Worm (Caenorhabditis elegans) whole organism, late embryonic: ENCODE measurements around the gene nlp-27.

Experiments used
- C08G9.2 ChIP-seq: sonication (generic microtip); optimal IDR thresholded peaks from 2 replicates; lab custom pipeline; 2016; ENCODE audit warnings: mild to moderate bottlenecking, missing genetic modification characterization, moderate library complexity, missing compliant biosample characterization
- C38D4.7 ChIP-seq: fragments of 200-800 bp; sonication (Bioruptor generic); optimal IDR thresholded peaks from 2 replicates; lab custom pipeline; 2018; ENCODE audit warnings: mild to moderate bottlenecking, missing genetic modification characterization, moderate library complexity, missing compliant biosample characterization
- F13H6.1 ChIP-seq: sonication (generic microtip); optimal IDR thresholded peaks from 2 replicates; lab custom pipeline; 2016; ENCODE audit warnings: missing genetic modification characterization, missing compliant biosample characterization
- T23F11.4 ChIP-seq: fragments of 200-800 bp; sonication (Bioruptor generic); optimal IDR thresholded peaks from 2 replicates; lab custom pipeline; 2018; ENCODE audit warnings: mild to moderate bottlenecking, missing genetic modification characterization, missing compliant biosample characterization
- ama-1 ChIP-seq: fragments of 150-350 bp; optimal IDR thresholded peaks from 2 replicates; lab custom pipeline; 2014
- ceh-18 ChIP-seq: sonication (generic microtip); optimal IDR thresholded peaks from 2 replicates; lab custom pipeline; 2016; ENCODE audit warnings: missing genetic modification characterization, missing compliant biosample characterization
- ceh-22 ChIP-seq: sonication (generic microtip); optimal IDR thresholded peaks from 2 replicates; lab custom pipeline; 2017; ENCODE audit warnings: missing biosample characterization, missing genetic modification characterization
- ceh-24 ChIP-seq: sonication (generic microtip); optimal IDR thresholded peaks from 2 replicates; lab custom pipeline; 2016; ENCODE audit warnings: mild to moderate bottlenecking, missing genetic modification characterization, missing compliant biosample characterization
- ceh-30 ChIP-seq: fragments of 150-350 bp; optimal IDR thresholded peaks from 2 replicates; lab custom pipeline; 2014; ENCODE audit warnings: missing biosample characterization, missing genetic modification characterization
- ceh-34 ChIP-seq: sonication (generic microtip); optimal IDR thresholded peaks from 2 replicates; lab custom pipeline; 2016; ENCODE audit warnings: mild to moderate bottlenecking, missing genetic modification characterization, missing compliant biosample characterization
- ceh-45 ChIP-seq: fragments of 200-800 bp; sonication (Bioruptor generic); IDR thresholded peaks from 2 replicates; pipeline ENCODE4 v1.3.6; 2022; ENCODE audit warnings: missing genetic modification reagents, missing genetic modification characterization, missing compliant biosample characterization
- ceh-6 ChIP-seq: fragments of 200-800 bp; sonication (Bioruptor generic); optimal IDR thresholded peaks from 2 replicates; lab custom pipeline; 2018; ENCODE audit warnings: mild to moderate bottlenecking, missing genetic modification characterization, missing compliant biosample characterization
- che-1 ChIP-seq: sonication (generic microtip); optimal IDR thresholded peaks from 2 replicates; lab custom pipeline; 2016; ENCODE audit warnings: mild to moderate bottlenecking, missing genetic modification characterization, missing compliant biosample characterization
- dmd-4 ChIP-seq: sonication (generic microtip); optimal IDR thresholded peaks from 2 replicates; lab custom pipeline; 2016; ENCODE audit warnings: borderline replicate concordance, missing genetic modification characterization, missing compliant biosample characterization
- elt-2 ChIP-seq: sonication (generic microtip); optimal IDR thresholded peaks from 2 replicates; lab custom pipeline; 2016; ENCODE audit warnings: missing genetic modification reagents, missing genetic modification characterization, missing compliant biosample characterization
- elt-4 ChIP-seq: sonication (generic microtip); optimal IDR thresholded peaks from 2 replicates; lab custom pipeline; 2016; ENCODE audit warnings: missing genetic modification characterization, missing compliant biosample characterization
- ets-4 ChIP-seq: sonication (generic microtip); optimal IDR thresholded peaks from 2 replicates; lab custom pipeline; 2016; ENCODE audit warnings: missing genetic modification characterization, missing compliant biosample characterization
- eyg-1 ChIP-seq: sonication (generic microtip); optimal IDR thresholded peaks from 2 replicates; lab custom pipeline; 2016; ENCODE audit warnings: missing genotype, missing genetic modification characterization, missing compliant biosample characterization
- fax-1 ChIP-seq: sonication (generic microtip); optimal IDR thresholded peaks from 2 replicates; lab custom pipeline; 2016; ENCODE audit warnings: missing genotype, missing genetic modification characterization, missing compliant biosample characterization
- fkh-6 ChIP-seq: sonication (generic microtip); optimal IDR thresholded peaks from 2 replicates; lab custom pipeline; 2016; ENCODE audit warnings: missing genetic modification characterization, missing compliant biosample characterization
- hlh-13 ChIP-seq: fragments of 200-800 bp; sonication (Bioruptor generic); optimal IDR thresholded peaks from 2 replicates; lab custom pipeline; 2018; ENCODE audit warnings: mild to moderate bottlenecking, missing genetic modification characterization, missing compliant biosample characterization
- hlh-30 ChIP-seq: sonication (generic microtip); optimal IDR thresholded peaks from 2 replicates; lab custom pipeline; 2017; ENCODE audit warnings: antibody characterized with exemption, missing genetic modification characterization, missing compliant biosample characterization; ENCODE audit not compliant: insufficient read depth
- hlh-6 ChIP-seq: sonication (generic microtip); optimal IDR thresholded peaks from 2 replicates; lab custom pipeline; 2016; ENCODE audit warnings: missing genotype, missing genetic modification characterization, missing compliant biosample characterization
- nhr-11 ChIP-seq: fragments of 150-350 bp; optimal IDR thresholded peaks from 2 replicates; lab custom pipeline; 2014; ENCODE audit warnings: missing biosample characterization, missing genetic modification characterization
- npax-4 ChIP-seq: sonication (generic microtip); optimal IDR thresholded peaks from 2 replicates; lab custom pipeline; 2016; ENCODE audit warnings: missing genetic modification characterization, missing compliant biosample characterization
- pag-3 ChIP-seq: sonication (generic microtip); optimal IDR thresholded peaks from 2 replicates; lab custom pipeline; 2016; ENCODE audit warnings: missing compliant biosample characterization, missing genetic modification characterization, borderline replicate concordance
- ref-2 ChIP-seq: sonication (generic microtip); optimal IDR thresholded peaks from 2 replicates; lab custom pipeline; 2016; ENCODE audit warnings: missing genetic modification characterization, missing compliant biosample characterization
- rnt-1 ChIP-seq: sonication (generic microtip); optimal IDR thresholded peaks from 2 replicates; lab custom pipeline; 2016; ENCODE audit warnings: missing genetic modification characterization, missing compliant biosample characterization
- sdc-2 ChIP-seq: sonication (generic microtip); optimal IDR thresholded peaks from 2 replicates; lab custom pipeline; 2016; ENCODE audit warnings: missing genotype, missing genetic modification characterization, missing compliant biosample characterization
- sox-2 ChIP-seq: fragments of 200-800 bp; sonication (Bioruptor generic); IDR thresholded peaks from 2 replicates; pipeline ENCODE4 v1.3.6; 2022; ENCODE audit warnings: missing genetic modification reagents, missing genetic modification characterization, missing compliant biosample characterization
- unc-42 ChIP-seq: sonication (generic microtip); optimal IDR thresholded peaks from 2 replicates; lab custom pipeline; 2016; ENCODE audit warnings: missing genotype, missing genetic modification characterization, missing compliant biosample characterization
- unc-55 ChIP-seq: sonication (generic microtip); optimal IDR thresholded peaks from 2 replicates; lab custom pipeline; 2017; ENCODE audit warnings: missing biosample characterization, missing genetic modification reagents, missing genetic modification characterization
- ztf-16 ChIP-seq: sonication (generic microtip); optimal IDR thresholded peaks from 2 replicates; lab custom pipeline; 2017; ENCODE audit warnings: missing genetic modification characterization, missing compliant biosample characterization

Gene nlp-27

ce11 chrV:3969664-3970063, 19.5 kb upstream of the nlp-27 start:
- no peak for TF ChIP-seq unc-42
- no peak for TF ChIP-seq che-1 (tag; lab: Kevin White, UChicago)
- TF ChIP-seq pag-3 (tag; lab: Kevin White, UChicago): no peak
- TF ChIP-seq hlh-6 (tag; lab: Kevin White, UChicago): no peak
- no peak for TF ChIP-seq npax-4 (tag; lab: Kevin White, UChicago)
- no peak for TF ChIP-seq nhr-11 (tag; lab: Kevin White, UChicago)
- TF ChIP-seq fkh-6 (tag; lab: Kevin White, UChicago): no peak
- no peak for TF ChIP-seq ceh-34 (tag; lab: Kevin White, UChicago)
- TF ChIP-seq sdc-2 (tag; lab: Kevin White, UChicago): no peak
- no peak for TF ChIP-seq hlh-30 (tag; lab: Kevin White, UChicago)
- no peak for TF ChIP-seq elt-2
- TF ChIP-seq C38D4.7 (GFP tag; lab: Kevin White, UChicago): no peak
- no peak for TF ChIP-seq ztf-16 (tag; lab: Kevin White, UChicago)
- no peak for TF ChIP-seq ceh-24
- no peak for TF ChIP-seq elt-4 (tag; lab: Kevin White, UChicago)
- no peak for TF ChIP-seq unc-55 (GFP tag; lab: Kevin White, UChicago)
- no peak for TF ChIP-seq sox-2 (GFP tag; lab: Robert Waterston, UW)

ce11 chrV:3970410-3970809, 18.8 kb upstream of the nlp-27 start, which contains the start of gene cyp-34A9:
Gene cyp-34A9, minus strand, starts transcription at chrV:3970540.
- TF ChIP-seq hlh-30 (tag; lab: Kevin White, UChicago): no peak
- peak; percentile 2 for TF ChIP-seq elt-2
- TF ChIP-seq fax-1: no peak

- no peak for TF ChIP-seq C08G9.2 (tag; lab: Kevin White, UChicago)
- no peak for TF ChIP-seq ceh-34 (tag; lab: Kevin White, UChicago)
- TF ChIP-seq F13H6.1 (tag; lab: Kevin White, UChicago): no peak
- TF ChIP-seq sox-2 (GFP tag; lab: Robert Waterston, UW): no peak
- no peak for TF ChIP-seq ref-2 (tag; lab: Kevin White, UChicago)
- TF ChIP-seq rnt-1 (tag; lab: Kevin White, UChicago): no peak
- TF ChIP-seq ceh-22: no peak
- no peak for TF ChIP-seq elt-4 (tag; lab: Kevin White, UChicago)
These were observed 16.3 kb upstream of the nlp-27 start, which contains the start of gene cyp-34A10 for ce11 chrV:3972846-3973245. Gene cyp-34A10, minus strand, starts transcription at chrV:3972991.

ce11 chrV:3974361-3974760, 14.8 kb upstream of the nlp-27 start, which contains the start of gene str-82:
Gene str-82, plus strand, starts transcription at chrV:3974661.
- TF ChIP-seq elt-2 (no peak), ama-1 (lab: Kevin White, UChicago) (no peak), ceh-6 (GFP tag; lab: Kevin White, UChicago) (no peak), eyg-1 (tag; lab: Kevin White, UChicago) (no peak), C38D4.7 (GFP tag; lab: Kevin White, UChicago) (no peak), fax-1 (no peak), ceh-24 (no peak), unc-55 (GFP tag; lab: Kevin White, UChicago) (no peak), dmd-4 (no peak), T23F11.4 (GFP tag; lab: Kevin White, UChicago) (no peak), ceh-18 (no peak), ceh-45 (GFP tag; lab: Robert Waterston, UW) (no peak)

- TF ChIP-seq ets-4 (tag; lab: Kevin White, UChicago): no peak
- no peak for TF ChIP-seq ama-1 (lab: Kevin White, UChicago)
- TF ChIP-seq ceh-45 (GFP tag; lab: Robert Waterston, UW): no peak
- no peak for TF ChIP-seq ceh-18
- no peak for TF ChIP-seq hlh-13 (GFP tag; lab: Kevin White, UChicago)
- no peak for TF ChIP-seq ceh-30 (tag; lab: Kevin White, UChicago)
- no peak for TF ChIP-seq C08G9.2 (tag; lab: Kevin White, UChicago)
- no peak for TF ChIP-seq unc-55 (GFP tag; lab: Kevin White, UChicago)
These were observed 12.2 kb upstream of the nlp-27 start, which contains the start of gene str-83 for ce11 chrV:3976964-3977363. Gene str-83, plus strand, starts transcription at chrV:3977264.
